Fruit fly (Drosophila melanogaster): ENCODE measurements around the gene Dop1R2.

- TF ChIP-seq CG14711 (tag; optimal IDR thresholded peaks at IDR 0.05) (no peak), cnc (optimal IDR thresholded peaks at IDR 0.05) (no peak), CG12768 (GFP tag; optimal IDR thresholded peaks at IDR 0.05) (no peak), kay (GFP tag; ENCODE audit: borderline replicate concordance) (no peak), cic (GFP tag; optimal IDR thresholded peaks at IDR 0.05) (no peak), CG5204 (GFP tag; optimal IDR thresholded peaks at IDR 0.05) (no peak), CG11617 (GFP tag; optimal IDR thresholded peaks at IDR 0.05) (no peak), CG33017 (tag; optimal IDR thresholded peaks at IDR 0.05) (no peak), ovo (GFP tag; optimal IDR thresholded peaks at IDR 0.05) (no peak), pad (GFP tag; optimal IDR thresholded peaks at IDR 0.05) (no peak), toe (GFP tag; optimal IDR thresholded peaks at IDR 0.05) (no peak), Hr96 (GFP tag; optimal IDR thresholded peaks at IDR 0.05) (no peak)
Measured at dm6 chr3R:29699220-29699619, 39.4 kb upstream of the Dop1R2 start.

Measured in whole organism, adult.